Worm (Caenorhabditis elegans) whole organism, midembryonic: ENCODE measurements around the gene cpz-2.
A peak's percentile ranks its signal among the peaks of the same experiment; 100 is the strongest.

ENCODE experiments used
- T22C8.4 ChIP-seq: fragments of 200-800 bp; sonication (Bioruptor generic); IDR thresholded peaks from 2 replicates; pipeline ENCODE4 v1.3.6; 2022; ENCODE audit warnings: missing genetic modification characterization, missing compliant biosample characterization
- cog-1 ChIP-seq: sonication (generic microtip); optimal IDR thresholded peaks from 2 replicates; lab custom pipeline; 2016; ENCODE audit warnings: missing genetic modification characterization, missing compliant biosample characterization
- flt-1 ChIP-seq: fragments of 200-800 bp; sonication (Bioruptor generic); IDR thresholded peaks from 2 replicates; pipeline ENCODE4 v1.3.6; 2022; ENCODE audit warnings: missing genetic modification characterization, missing compliant biosample characterization
- klf-2 ChIP-seq: fragments of 200-800 bp; sonication (Bioruptor generic); conservative IDR thresholded peaks from 2 replicates; pipeline ENCODE4 v1.3.6; 2022; ENCODE audit warnings: missing genetic modification reagents, missing genetic modification characterization, missing compliant biosample characterization
- med-1 ChIP-seq: sonication (generic microtip); optimal IDR thresholded peaks from 2 replicates; lab custom pipeline; 2017; ENCODE audit warnings: missing genetic modification characterization, mild to moderate bottlenecking, missing compliant biosample characterization, antibody characterized with exemption, missing genetic modification reagents; ENCODE audit not compliant: insufficient read depth
- ref-1 ChIP-seq: fragments of 200-800 bp; sonication (Bioruptor generic); conservative IDR thresholded peaks from 2 replicates; pipeline ENCODE4 v1.3.6; 2022; ENCODE audit warnings: missing genetic modification reagents, missing genetic modification characterization, missing compliant biosample characterization
- tab-1 ChIP-seq: fragments of 200-800 bp; sonication (Bioruptor generic); IDR thresholded peaks from 2 replicates; pipeline ENCODE4 v1.3.6; 2022; ENCODE audit warnings: missing genetic modification characterization, missing compliant biosample characterization
- ztf-23 ChIP-seq: fragments of 200-800 bp; sonication (Bioruptor generic); IDR thresholded peaks from 2 replicates; pipeline ENCODE4 v1.3.6; 2022; ENCODE audit warnings: missing genetic modification reagents, missing genetic modification characterization, missing compliant biosample characterization
- ztf-29 ChIP-seq: fragments of 200-800 bp; sonication (Bioruptor generic); IDR thresholded peaks from 2 replicates; pipeline ENCODE4 v1.3.6; 2022; ENCODE audit warnings: missing genetic modification reagents, missing genetic modification characterization, missing compliant biosample characterization

cpz-2 gene

ce11 chrV:13370265-13370664 is 10.7 kb upstream of the cpz-2 start:
- TF ChIP-seq klf-2 (GFP tag; lab: Robert Waterston, UW): no peak
- TF ChIP-seq ztf-23 (GFP tag; lab: Robert Waterston, UW): no peak
- TF ChIP-seq cog-1 (tag; lab: Kevin White, UChicago): no peak
- TF ChIP-seq ztf-29 (GFP tag; lab: Robert Waterston, UW): no peak
- no peak for TF ChIP-seq tab-1 (GFP tag; lab: Robert Waterston, UW)
- TF ChIP-seq med-1: no peak
- no peak for TF ChIP-seq flt-1 (GFP tag; lab: Robert Waterston, UW)
- no peak for TF ChIP-seq ref-1
- no peak for TF ChIP-seq T22C8.4 (GFP tag; lab: Robert Waterston, UW)

- TF ChIP-seq T22C8.4 (GFP tag; lab: Robert Waterston, UW) (no peak), ztf-29 (GFP tag; lab: Robert Waterston, UW) (no peak), klf-2 (GFP tag; lab: Robert Waterston, UW) (no peak), med-1 (no peak), tab-1 (GFP tag; lab: Robert Waterston, UW) (no peak), ztf-23 (GFP tag; lab: Robert Waterston, UW) (no peak), ref-1 (no peak), cog-1 (tag; lab: Kevin White, UChicago) (no peak), flt-1 (GFP tag; lab: Robert Waterston, UW) (no peak)
Measured at ce11 chrV:13371336-13371735, 9.7 kb upstream of the cpz-2 start.

ce11 chrV:13372821-13373220 is 8.2 kb upstream of the cpz-2 start:
- TF ChIP-seq T22C8.4 (GFP tag; lab: Robert Waterston, UW): no peak

- TF ChIP-seq med-1: no peak
- no peak for TF ChIP-seq ztf-23 (GFP tag; lab: Robert Waterston, UW)
- TF ChIP-seq ztf-29 (GFP tag; lab: Robert Waterston, UW): no peak
- TF ChIP-seq cog-1 (tag; lab: Kevin White, UChicago): no peak
- no peak for TF ChIP-seq tab-1 (GFP tag; lab: Robert Waterston, UW)
- no peak for TF ChIP-seq klf-2 (GFP tag; lab: Robert Waterston, UW)
Measured at ce11 chrV:13373643-13374042, 7.3 kb upstream of the cpz-2 start.

ce11 chrV:13374532-13374931 is 6.5 kb upstream of the cpz-2 start:
- peak; percentile 59; the same call in 1 of the 2 replicates for TF ChIP-seq flt-1 (GFP tag; lab: Robert Waterston, UW)
- TF ChIP-seq T22C8.4 (GFP tag; lab: Robert Waterston, UW): no peak

- no peak for TF ChIP-seq cog-1 (tag; lab: Kevin White, UChicago)
- no peak for TF ChIP-seq T22C8.4 (GFP tag; lab: Robert Waterston, UW)
- no peak for TF ChIP-seq med-1
- no peak for TF ChIP-seq klf-2 (GFP tag; lab: Robert Waterston, UW)
- TF ChIP-seq ztf-23 (GFP tag; lab: Robert Waterston, UW): no peak
- no peak for TF ChIP-seq tab-1 (GFP tag; lab: Robert Waterston, UW)
- no peak for TF ChIP-seq ref-1
- TF ChIP-seq ztf-29 (GFP tag; lab: Robert Waterston, UW): no peak
- TF ChIP-seq flt-1 (GFP tag; lab: Robert Waterston, UW): no peak
Measured at ce11 chrV:13375861-13376260, 5.1 kb upstream of the cpz-2 start.

ce11 chrV:13377130-13377529 is 3.9 kb upstream of the cpz-2 start:
- TF ChIP-seq ztf-29 (GFP tag; lab: Robert Waterston, UW): no peak
- no peak for TF ChIP-seq klf-2 (GFP tag; lab: Robert Waterston, UW)
- no peak for TF ChIP-seq T22C8.4 (GFP tag; lab: Robert Waterston, UW)
- no peak for TF ChIP-seq flt-1 (GFP tag; lab: Robert Waterston, UW)
- no peak for TF ChIP-seq tab-1 (GFP tag; lab: Robert Waterston, UW)
- no peak for TF ChIP-seq ref-1
- TF ChIP-seq cog-1 (tag; lab: Kevin White, UChicago): no peak
- no peak for TF ChIP-seq ztf-23 (GFP tag; lab: Robert Waterston, UW)
- TF ChIP-seq med-1: no peak

ce11 chrV:13380178-13380577 is 811 bp upstream of the cpz-2 start, which contains the start of gene ifbp-1:
TSS of gene ifbp-1 (minus strand) at chrV:13380262.
- TF ChIP-seq ref-1: no peak
- no peak for TF ChIP-seq cog-1 (tag; lab: Kevin White, UChicago)
- TF ChIP-seq klf-2 (GFP tag; lab: Robert Waterston, UW): no peak
- no peak for TF ChIP-seq med-1

- no peak for TF ChIP-seq T22C8.4 (GFP tag; lab: Robert Waterston, UW)
- TF ChIP-seq tab-1 (GFP tag; lab: Robert Waterston, UW): no peak
- no peak for TF ChIP-seq ztf-29 (GFP tag; lab: Robert Waterston, UW)
- TF ChIP-seq cog-1 (tag; lab: Kevin White, UChicago): no peak
- TF ChIP-seq med-1: no peak
- no peak for TF ChIP-seq ztf-23 (GFP tag; lab: Robert Waterston, UW)
- TF ChIP-seq klf-2 (GFP tag; lab: Robert Waterston, UW): no peak
- TF ChIP-seq ref-1: no peak
- no peak for TF ChIP-seq flt-1 (GFP tag; lab: Robert Waterston, UW)
Measured at ce11 chrV:13385798-13386197, 4.8 kb downstream of the cpz-2 start, which contains the start of gene gcy-34. TSS of gene gcy-34 (minus strand) at chrV:13385898.

- no peak for TF ChIP-seq cog-1 (tag; lab: Kevin White, UChicago)
- no peak for TF ChIP-seq ref-1
Measured at ce11 chrV:13387472-13387871, 6.5 kb downstream of the cpz-2 start.

ce11 chrV:13388961-13389360 is 8.0 kb downstream of the cpz-2 start:
- TF ChIP-seq tab-1 (GFP tag; lab: Robert Waterston, UW): no peak
- no peak for TF ChIP-seq T22C8.4 (GFP tag; lab: Robert Waterston, UW)
- TF ChIP-seq ztf-29 (GFP tag; lab: Robert Waterston, UW): no peak
